Worm (Caenorhabditis elegans) whole organism, L4 larva: ENCODE measurements around the gene nep-9.

Source experiments
- F10B5.3 ChIP-seq: sonication (generic microtip); optimal IDR thresholded peaks from 2 replicates; lab custom pipeline; 2016; ENCODE audit warnings: mild to moderate bottlenecking, missing genetic modification characterization, missing compliant biosample characterization
- F26F4.8 ChIP-seq: fragments of 200-800 bp; sonication (Bioruptor generic); conservative IDR thresholded peaks from 2 replicates; pipeline ENCODE4 v1.3.6; 2022; ENCODE audit warnings: missing genetic modification characterization, missing compliant biosample characterization
- F49E8.2 ChIP-seq: sonication (generic microtip); optimal IDR thresholded peaks from 2 replicates; lab custom pipeline; 2016; ENCODE audit warnings: missing compliant biosample characterization, mild to moderate bottlenecking, missing genetic modification characterization, borderline replicate concordance
- R02D3.7 ChIP-seq: fragments of 150-350 bp; sonication (generic microtip); optimal IDR thresholded peaks from 3 replicates; lab custom pipeline; 2014; ENCODE audit warnings: missing biosample characterization, missing genetic modification characterization
- T26A8.4 ChIP-seq: fragments of 200-800 bp; sonication (Bioruptor generic); IDR thresholded peaks from 2 replicates; pipeline ENCODE4 v1.3.6; 2022; ENCODE audit warnings: missing genetic modification characterization, missing compliant biosample characterization
- Y105C5A.15 ChIP-seq: fragments of 200-800 bp; sonication (Bioruptor generic); IDR thresholded peaks from 2 replicates; pipeline ENCODE4 v1.3.6; 2022; ENCODE audit warnings: missing genetic modification characterization, missing compliant biosample characterization
- Y75B8A.6 ChIP-seq: fragments of 200-800 bp; sonication (Bioruptor generic); IDR thresholded peaks from 2 replicates; pipeline ENCODE4 v1.3.6; 2022; ENCODE audit warnings: missing genetic modification reagents, missing genetic modification characterization, missing compliant biosample characterization
- arid-1 ChIP-seq: fragments of 200-800 bp; sonication (Bioruptor generic); conservative IDR thresholded peaks from 2 replicates; pipeline ENCODE4 v1.3.6; 2022; ENCODE audit warnings: missing genetic modification reagents, missing genetic modification characterization, missing compliant biosample characterization
- attf-4 ChIP-seq: sonication (generic microtip); optimal IDR thresholded peaks from 3 replicates; lab custom pipeline; 2017; ENCODE audit warnings: missing biosample characterization, missing genetic modification characterization
- ceh-20 ChIP-seq: fragments of 200-800 bp; sonication (Bioruptor generic); IDR thresholded peaks from 2 replicates; pipeline ENCODE4 v1.3.6; 2022; ENCODE audit warnings: missing genetic modification reagents, missing genetic modification characterization, missing compliant biosample characterization
- ceh-62 ChIP-seq: sonication (generic microtip); optimal IDR thresholded peaks from 2 replicates; lab custom pipeline; 2017; ENCODE audit warnings: missing biosample characterization, missing genetic modification characterization
- daf-8 ChIP-seq: fragments of 200-800 bp; sonication (Bioruptor generic); IDR thresholded peaks from 2 replicates; pipeline ENCODE4 v1.3.6; 2022; ENCODE audit warnings: missing genetic modification characterization, missing compliant biosample characterization
- dmd-6 ChIP-seq: fragments of 200-800 bp; sonication (Bioruptor generic); IDR thresholded peaks from 2 replicates; pipeline ENCODE4 v1.3.6; 2022; ENCODE audit warnings: missing genetic modification reagents, missing genetic modification characterization, missing compliant biosample characterization
- dmd-8 ChIP-seq: fragments of 200-800 bp; sonication (Bioruptor generic); IDR thresholded peaks from 2 replicates; pipeline ENCODE4 v1.3.6; 2022; ENCODE audit warnings: missing genetic modification characterization, missing compliant biosample characterization
- egl-27 ChIP-seq: sonication (generic microtip); optimal IDR thresholded peaks from 3 replicates; lab custom pipeline; 2017; ENCODE audit warnings: missing biosample characterization, missing genetic modification reagents, missing genetic modification characterization
- egl-43 ChIP-seq: fragments of 200-800 bp; sonication (Bioruptor generic); IDR thresholded peaks from 2 replicates; pipeline ENCODE4 v1.3.6; 2022; ENCODE audit warnings: missing genetic modification reagents, missing genetic modification characterization, missing compliant biosample characterization
- fkh-10 ChIP-seq: fragments of 150-350 bp; optimal IDR thresholded peaks from 2 replicates; lab custom pipeline; 2014; ENCODE audit warnings: missing biosample characterization, missing genetic modification reagents, missing genetic modification characterization
- lim-7 ChIP-seq: fragments of 200-800 bp; sonication (Bioruptor generic); IDR thresholded peaks from 2 replicates; pipeline ENCODE4 v1.3.6; 2022; ENCODE audit warnings: missing genetic modification characterization, missing compliant biosample characterization
- lin-13 ChIP-seq: fragments of 150-350 bp; optimal IDR thresholded peaks from 2 replicates; lab custom pipeline; 2014; ENCODE audit warnings: missing biosample characterization, missing genetic modification reagents, missing genetic modification characterization
- lin-29 ChIP-seq: fragments of 200-800 bp; sonication (Bioruptor generic); IDR thresholded peaks from 2 replicates; pipeline ENCODE4 v1.3.6; 2022; ENCODE audit warnings: missing genetic modification reagents, missing genetic modification characterization, missing compliant biosample characterization
- lin-39 ChIP-seq: fragments of 150-350 bp; optimal IDR thresholded peaks from 2 replicates; lab custom pipeline; 2014; ENCODE audit warnings: missing biosample characterization, missing genetic modification reagents, missing genetic modification characterization
- madf-5 ChIP-seq, 2 experiments: fragments of 200-800 bp; sonication (Bioruptor generic); IDR thresholded peaks; 2 replicates each; pipeline ENCODE4 v1.3.6; 2022; ENCODE audit warnings: missing compliant biosample characterization in 2 of 2, missing genetic modification characterization in 2 of 2
- mdl-1 ChIP-seq, 2 experiments: fragments of 150-350 bp in 1 of 2; sonication (generic microtip) in 1 of 2; optimal IDR thresholded peaks; 2 replicates each; lab custom pipeline; 2014 to 2017; ENCODE audit warnings: missing biosample characterization in 2 of 2, missing genetic modification characterization in 2 of 2
- mep-1 ChIP-seq: fragments of 150-350 bp; sonication (generic microtip); optimal IDR thresholded peaks from 3 replicates; lab custom pipeline; 2014; ENCODE audit warnings: missing biosample characterization, missing genetic modification characterization
- mes-2 ChIP-seq: sonication (generic microtip); optimal IDR thresholded peaks from 2 replicates; lab custom pipeline; 2016; ENCODE audit warnings: missing genotype, mild to moderate bottlenecking, missing genetic modification characterization, missing compliant biosample characterization; ENCODE audit not compliant: poor library complexity, severe bottlenecking
- mxl-3 ChIP-seq: fragments of 200-800 bp; sonication (Bioruptor generic); optimal IDR thresholded peaks from 2 replicates; lab custom pipeline; 2018; ENCODE audit warnings: mild to moderate bottlenecking, missing genetic modification characterization, missing compliant biosample characterization
- nhr-10 ChIP-seq: fragments of 150-350 bp; optimal IDR thresholded peaks from 2 replicates; lab custom pipeline; 2014; ENCODE audit warnings: missing biosample characterization, missing genetic modification characterization
- nhr-111 ChIP-seq: fragments of 200-800 bp; sonication (Bioruptor generic); optimal IDR thresholded peaks from 2 replicates; lab custom pipeline; 2018; ENCODE audit warnings: mild to moderate bottlenecking, missing genetic modification characterization, missing compliant biosample characterization
- nhr-28 ChIP-seq: fragments of 150-350 bp; optimal IDR thresholded peaks from 2 replicates; lab custom pipeline; 2014; ENCODE audit warnings: missing biosample characterization, missing genetic modification characterization
- nhr-6 ChIP-seq: fragments of 150-350 bp; optimal IDR thresholded peaks from 2 replicates; lab custom pipeline; 2014; ENCODE audit warnings: missing biosample characterization, missing genetic modification characterization
- nhr-76 ChIP-seq: fragments of 150-350 bp; optimal IDR thresholded peaks from 2 replicates; lab custom pipeline; 2014; ENCODE audit warnings: missing biosample characterization, missing genetic modification characterization
- pha-4 ChIP-seq, 2 experiments: fragments of 150-350 bp in 1 of 2; fragments of 200-800 bp in 1 of 2; sonication (Bioruptor generic) in 1 of 2; IDR thresholded peaks in 1 of 2; optimal IDR thresholded peaks in 1 of 2; 2 replicates each; pipeline versions ENCODE4 v1.3.6 to Lab custom; 2014 to 2022; ENCODE audit warnings: missing genetic modification characterization in 2 of 2, missing genetic modification reagents in 2 of 2, missing biosample characterization in 1 of 2, missing compliant biosample characterization in 1 of 2
- php-3 ChIP-seq: fragments of 200-800 bp; sonication (Bioruptor generic); IDR thresholded peaks from 2 replicates; pipeline ENCODE4 v1.3.6; 2022; ENCODE audit warnings: missing genetic modification reagents, missing genetic modification characterization, missing compliant biosample characterization
- pqm-1 ChIP-seq: sonication (generic microtip); optimal IDR thresholded peaks from 2 replicates; lab custom pipeline; 2017; ENCODE audit warnings: missing biosample characterization, missing genetic modification characterization
- sdz-12 ChIP-seq: fragments of 200-800 bp; sonication (Bioruptor generic); optimal IDR thresholded peaks from 2 replicates; lab custom pipeline; 2018; ENCODE audit warnings: mild to moderate bottlenecking, missing genetic modification characterization, missing compliant biosample characterization
- set-16 ChIP-seq: fragments of 200-800 bp; sonication (Bioruptor generic); IDR thresholded peaks from 2 replicates; pipeline ENCODE4 v1.3.6; 2022; ENCODE audit warnings: missing genetic modification reagents, missing genetic modification characterization, missing compliant biosample characterization
- skn-1 ChIP-seq: fragments of 150-350 bp; optimal IDR thresholded peaks from 2 replicates; lab custom pipeline; 2014; ENCODE audit warnings: missing biosample characterization, missing genetic modification characterization
- snpc-1.2 ChIP-seq: fragments of 200-800 bp; sonication (Bioruptor generic); IDR thresholded peaks from 2 replicates; pipeline ENCODE4 v1.3.6; 2022; ENCODE audit warnings: missing genetic modification reagents, missing genetic modification characterization, missing compliant biosample characterization
- snpc-4 ChIP-seq: fragments of 150-350 bp; optimal IDR thresholded peaks from 2 replicates; lab custom pipeline; 2014; ENCODE audit warnings: missing biosample characterization, missing genetic modification characterization
- spr-3 ChIP-seq: fragments of 200-800 bp; sonication (Bioruptor generic); optimal IDR thresholded peaks from 2 replicates; lab custom pipeline; 2018; ENCODE audit warnings: mild to moderate bottlenecking, missing genetic modification characterization, missing compliant biosample characterization
- tag-97 ChIP-seq: fragments of 200-800 bp; sonication (Bioruptor generic); IDR thresholded peaks from 2 replicates; pipeline ENCODE4 v1.3.6; 2022; ENCODE audit warnings: missing genetic modification characterization, missing compliant biosample characterization
- tra-1 ChIP-seq: fragments of 200-800 bp; sonication (Bioruptor generic); IDR thresholded peaks from 2 replicates; pipeline ENCODE4 v1.3.6; 2022; ENCODE audit warnings: missing genetic modification reagents, missing genetic modification characterization, missing compliant biosample characterization
- vab-7 ChIP-seq: fragments of 200-800 bp; sonication (Bioruptor generic); IDR thresholded peaks from 2 replicates; pipeline ENCODE4 v1.3.6; 2022; ENCODE audit warnings: missing genetic modification reagents, missing genetic modification characterization, missing compliant biosample characterization
- zag-1 ChIP-seq: fragments of 150-350 bp; optimal IDR thresholded peaks from 2 replicates; lab custom pipeline; 2014; ENCODE audit warnings: missing biosample characterization, missing genetic modification characterization
- zfp-3 ChIP-seq: fragments of 200-800 bp; sonication (Bioruptor generic); conservative IDR thresholded peaks from 2 replicates; pipeline ENCODE4 v1.3.6; 2022; ENCODE audit warnings: missing genetic modification reagents, missing genetic modification characterization, missing compliant biosample characterization
- zip-2 ChIP-seq: fragments of 150-350 bp; optimal IDR thresholded peaks from 2 replicates; lab custom pipeline; 2014; ENCODE audit warnings: missing biosample characterization, missing genetic modification characterization
- ztf-11 ChIP-seq: fragments of 150-350 bp; optimal IDR thresholded peaks from 2 replicates; lab custom pipeline; 2014; ENCODE audit warnings: missing biosample characterization, missing genetic modification characterization
- ztf-7 ChIP-seq: fragments of 150-350 bp; optimal IDR thresholded peaks from 2 replicates; lab custom pipeline; 2014; ENCODE audit warnings: missing biosample characterization, missing genetic modification characterization

Gene nep-9

DNA sequence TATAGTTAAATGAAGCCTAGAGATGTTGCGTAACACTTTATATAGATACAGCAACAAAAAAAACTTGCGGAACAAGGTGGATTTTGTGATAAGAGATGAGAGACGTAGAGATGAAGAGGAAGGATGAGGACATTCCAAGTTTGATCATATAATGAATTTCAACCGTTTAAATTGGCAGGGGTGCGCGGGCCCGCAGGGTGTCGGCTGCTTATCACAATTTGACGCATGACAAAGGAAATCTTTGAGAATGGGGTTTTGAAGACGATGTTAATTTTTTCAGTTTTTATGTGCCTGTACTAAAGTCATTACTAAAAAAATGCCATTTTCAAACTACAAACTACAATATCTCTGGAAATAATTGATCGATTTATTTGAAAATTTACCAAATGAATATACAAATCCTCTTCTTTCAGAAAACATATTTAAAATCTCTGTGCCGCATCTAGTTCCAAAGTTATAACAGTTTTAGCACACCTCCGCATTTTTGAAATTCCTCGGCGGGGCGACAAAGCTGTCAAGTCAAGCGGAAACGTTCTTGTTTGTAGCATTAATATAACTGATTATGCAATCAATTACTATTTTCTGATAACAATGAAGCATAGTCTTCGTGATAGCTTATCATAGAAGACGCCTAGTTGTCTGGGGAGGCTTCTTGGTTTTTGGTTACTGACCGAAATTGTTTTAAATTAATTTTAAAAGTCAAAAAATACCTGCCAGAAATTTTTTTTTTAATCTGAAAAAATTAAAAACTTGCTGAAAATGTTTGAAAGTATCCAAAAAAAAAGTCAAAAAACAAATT is 40.9 kb upstream of the nep-9 start (continued):
- TF ChIP-seq snpc-1.2 (GFP tag; lab: Robert Waterston, UW), result no peak
- peak; percentile 63 for TF ChIP-seq dmd-6
- no peak for TF ChIP-seq F49E8.2 (tag; lab: Kevin White, UChicago)
- TF ChIP-seq ceh-62 (tag; lab: Kevin White, UChicago), result no peak
- TF ChIP-seq tag-97 (GFP tag; lab: Robert Waterston, UW), result no peak
- TF ChIP-seq egl-43 (GFP tag; lab: Robert Waterston, UW), result no peak
- peak; percentile 60 for TF ChIP-seq nhr-28
- no peak for TF ChIP-seq arid-1 (GFP tag; lab: Robert Waterston, UW)
- no peak for TF ChIP-seq ztf-11 (tag; lab: Kevin White, UChicago)

ce11 chrII:3439244-3439698 is 40.2 kb upstream of the nep-9 start:
- TF ChIP-seq nhr-76 (tag; lab: Kevin White, UChicago) (no peak), lin-39 (tag; lab: Kevin White, UChicago) (no peak), ceh-20 (GFP tag; lab: Robert Waterston, UW) (peak; percentile 59; the same call in 1 of the 2 replicates), tra-1 (peak; percentile 90), F26F4.8 (peak; percentile 81), F49E8.2 (tag; lab: Kevin White, UChicago) (peak; percentile 8), mdl-1 (tag; optimal IDR thresholded peaks at IDR 0.05; lab: Kevin White, UChicago) (no peak), pha-4 (GFP tag; IDR thresholded peaks at IDR 0.05; lab: Robert Waterston, UW) (peak; percentile 85), pha-4 (tag; optimal IDR thresholded peaks at IDR 0.05; lab: Kevin White, UChicago) (no peak), zag-1 (tag; lab: Kevin White, UChicago) (no peak), lim-7 (peak; percentile 72; the same call in 1 of the 2 replicates), set-16 (GFP tag; lab: Robert Waterston, UW) (peak; percentile 95), egl-27 (tag; lab: Kevin White, UChicago) (no peak), pqm-1 (tag; lab: Kevin White, UChicago) (peak; percentile 67), mes-2 (peak; percentile 37), zip-2 (tag; lab: Kevin White, UChicago) (no peak), php-3 (GFP tag; lab: Robert Waterston, UW) (peak; percentile 77), ceh-62 (tag; lab: Kevin White, UChicago) (no peak), spr-3 (GFP tag; lab: Kevin White, UChicago) (peak; percentile 62), madf-5 (GFP tag; IDR thresholded peaks at IDR 0.05; lab: Robert Waterston, UW) (peak; percentile 58 to 81; a peak in 2 of 4 replicates), dmd-8 (GFP tag; lab: Robert Waterston, UW) (peak; percentile 91), nhr-28 (peak; percentile 68), sdz-12 (GFP tag; lab: Kevin White, UChicago) (peak; percentile 40), T26A8.4 (peak; percentile 74), mxl-3 (GFP tag; lab: Kevin White, UChicago) (peak; percentile 38), R02D3.7 (tag; lab: Kevin White, UChicago) (no peak), snpc-4 (no peak), lin-29 (GFP tag; lab: Robert Waterston, UW) (no peak), ztf-7 (tag; lab: Kevin White, UChicago) (no peak), attf-4 (tag; lab: Kevin White, UChicago) (no peak), nhr-111 (GFP tag; lab: Kevin White, UChicago) (no peak), nhr-10 (tag; lab: Kevin White, UChicago) (no peak), lin-13 (GFP tag; lab: Kevin White, UChicago) (peak; percentile 58), skn-1 (no peak), zfp-3 (GFP tag; lab: Robert Waterston, UW) (peak; percentile 73; the same call in 1 of the 2 replicates), fkh-10 (GFP tag; lab: Kevin White, UChicago) (no peak), Y75B8A.6 (GFP tag; lab: Robert Waterston, UW) (no peak; the same call in 1 of the 2 replicates), mep-1 (tag; lab: Kevin White, UChicago) (peak; percentile 56), daf-8 (GFP tag; lab: Robert Waterston, UW) (no peak), vab-7 (GFP tag; lab: Robert Waterston, UW) (peak; percentile 84), Y105C5A.15 (GFP tag; lab: Robert Waterston, UW) (peak; percentile 84; the same call in 1 of the 2 replicates), F10B5.3 (tag; lab: Kevin White, UChicago) (no peak), nhr-6 (tag; lab: Kevin White, UChicago) (no peak)
